Fruit fly (Drosophila melanogaster) Kc167 (cell line): ENCODE measurements around the gene Doc1.

Experiments
- Myc ChIP-seq: fragments of >200 bp; optimal IDR thresholded peaks from 2 replicates; lab custom pipeline; 2017; ENCODE audit warnings: missing external identifiers
- Sin3A ChIP-seq: fragments of >200 bp; optimal IDR thresholded peaks from 2 replicates; lab custom pipeline; 2018; ENCODE audit warnings: missing external identifiers
- h ChIP-seq: fragments of >200 bp; optimal IDR thresholded peaks from 3 replicates; lab custom pipeline; 2018; ENCODE audit warnings: missing external identifiers
- insv ChIP-seq: fragments of >200 bp; optimal IDR thresholded peaks from 3 replicates; lab custom pipeline; 2018; ENCODE audit warnings: missing external identifiers
- psq ChIP-seq: fragments of >200 bp; optimal IDR thresholded peaks from 2 replicates; lab custom pipeline; 2017; ENCODE audit warnings: missing external identifiers
- ttk ChIP-seq: sonication (Bioruptor generic); optimal IDR thresholded peaks from 2 replicates; lab custom pipeline; 2017; ENCODE audit warnings: missing external identifiers

DNA sequence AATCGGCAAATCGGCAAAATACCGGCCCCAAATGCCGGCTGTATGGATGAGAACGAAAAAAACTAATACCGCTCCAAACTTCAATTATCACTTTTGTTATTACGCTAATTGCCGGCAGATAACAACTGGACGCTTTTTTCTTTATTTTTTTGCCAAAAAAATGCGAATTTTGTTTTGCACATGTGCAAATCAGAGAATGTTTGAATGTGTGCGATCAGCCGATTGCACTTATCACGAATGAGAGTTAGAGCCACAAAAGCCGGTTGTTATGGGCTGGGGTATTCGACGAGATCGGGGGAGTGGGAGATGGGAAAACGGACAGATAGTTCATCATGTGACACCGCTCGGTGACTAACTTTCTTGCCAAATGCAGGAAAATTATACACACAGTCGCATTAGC, 22.4 kb downstream of the Doc1 start:
- TF ChIP-seq psq (lab: Kevin White, UChicago) = no peak
- no peak for TF ChIP-seq ttk (lab: Kevin White, UChicago)
- no peak for TF ChIP-seq insv (lab: Kevin White, UChicago)
- no peak for TF ChIP-seq h (lab: Kevin White, UChicago)
- no peak for TF ChIP-seq Myc
- no peak for TF ChIP-seq Sin3A (lab: Kevin White, UChicago)
